Fruit fly (Drosophila melanogaster): Measurements from ENCODE around the gene CG1971.

The CG1971 gene

dm6 chr3R:31852185-31852584 lies 46.9 kb downstream of the CG1971 start:
- TF ChIP-seq Dll (optimal IDR thresholded peaks at IDR 0.05) (no peak), usp (GFP tag; optimal IDR thresholded peaks at IDR 0.05) (no peak), CG8478 (optimal IDR thresholded peaks at IDR 0.05) (no peak), pan (optimal IDR thresholded peaks at IDR 0.05) (no peak), psq (optimal IDR thresholded peaks at IDR 0.05) (no peak), EcR (GFP tag; optimal IDR thresholded peaks at IDR 0.05) (no peak)

Measured in whole organism.